Worm (Caenorhabditis elegans) whole organism, L1 larva: ENCODE data around the gene Y54G11A.7.

Source experiments
- C16A3.4 ChIP-seq: fragments of 150-350 bp; optimal IDR thresholded peaks from 2 replicates; lab custom pipeline; 2014; ENCODE audit warnings: missing biosample characterization, missing genetic modification characterization
- F16B12.6 ChIP-seq: fragments of 150-350 bp; optimal IDR thresholded peaks from 2 replicates; lab custom pipeline; 2014; ENCODE audit warnings: missing biosample characterization, missing genetic modification characterization
- aha-1 ChIP-seq: fragments of 150-350 bp; optimal IDR thresholded peaks from 2 replicates; lab custom pipeline; 2014; ENCODE audit warnings: missing biosample characterization, missing genetic modification characterization
- aly-2 ChIP-seq: fragments of 150-350 bp; optimal IDR thresholded peaks from 2 replicates; lab custom pipeline; 2014; ENCODE audit warnings: missing biosample characterization, missing genetic modification characterization
- blmp-1 ChIP-seq: fragments of 150-350 bp; optimal IDR thresholded peaks from 2 replicates; lab custom pipeline; 2014; ENCODE audit warnings: missing biosample characterization, missing genetic modification characterization
- ceh-63 ChIP-seq: fragments of 200-800 bp; sonication (Bioruptor generic); optimal IDR thresholded peaks from 2 replicates; lab custom pipeline; 2018; ENCODE audit warnings: mild to moderate bottlenecking, missing genetic modification characterization, missing compliant biosample characterization
- ceh-8 ChIP-seq: fragments of 200-800 bp; sonication (Bioruptor generic); optimal IDR thresholded peaks from 2 replicates; lab custom pipeline; 2018; ENCODE audit warnings: mild to moderate bottlenecking, missing genetic modification characterization, moderate library complexity, missing compliant biosample characterization
- ceh-90 ChIP-seq: sonication (generic microtip); optimal IDR thresholded peaks from 2 replicates; lab custom pipeline; 2016; ENCODE audit warnings: missing genetic modification characterization, missing compliant biosample characterization
- dpl-1 ChIP-seq, 3 experiments: fragments of 150-350 bp in 2 of 3; sonication (generic microtip) in 1 of 3; optimal IDR thresholded peaks; 2 replicates each; lab custom pipeline; 2014 to 2017; ENCODE audit warnings: missing biosample characterization in 3 of 3, missing genetic modification characterization in 3 of 3, missing genetic modification reagents in 3 of 3
- dsc-1 ChIP-seq: sonication (generic microtip); optimal IDR thresholded peaks from 2 replicates; lab custom pipeline; 2016; ENCODE audit warnings: mild to moderate bottlenecking, missing genetic modification characterization, missing compliant biosample characterization
- efl-1 ChIP-seq, 4 experiments: fragments of 150-350 bp; optimal IDR thresholded peaks in 3 of 4; peaks in 1 of 4; 1 replicate in 1 of 4; 2 replicates in 3 of 4; lab custom pipeline; 2014; ENCODE audit warnings: missing biosample characterization in 2 of 4, missing genetic modification characterization in 2 of 4, missing genetic modification reagents in 2 of 4
- egl-13 ChIP-seq: sonication (generic microtip); optimal IDR thresholded peaks from 2 replicates; lab custom pipeline; 2016; ENCODE audit warnings: missing genotype, missing genetic modification reagents, missing genetic modification characterization, missing compliant biosample characterization
- egl-27 ChIP-seq, 2 experiments: fragments of 150-350 bp in 1 of 2; sonication (generic microtip); optimal IDR thresholded peaks; 3 replicates each; lab custom pipeline; 2017 to 2018; ENCODE audit warnings: missing biosample characterization in 2 of 2, missing genetic modification characterization in 2 of 2, missing genetic modification reagents in 2 of 2
- elt-3 ChIP-seq, 6 experiments: fragments of 150-350 bp in 1 of 6; sonication (generic microtip); optimal IDR thresholded peaks; 2 replicates each; lab custom pipeline; 2017 to 2018; ENCODE audit warnings: missing biosample characterization in 6 of 6, missing genetic modification characterization in 6 of 6, inconsistent platforms in 1 of 6
- fkh-4 ChIP-seq: sonication (generic microtip); optimal IDR thresholded peaks from 2 replicates; lab custom pipeline; 2016; ENCODE audit warnings: missing compliant biosample characterization, missing genetic modification characterization, borderline replicate concordance
- grh-1 ChIP-seq: fragments of 200-800 bp; sonication (Bioruptor generic); IDR thresholded peaks from 2 replicates; pipeline ENCODE4 v1.3.6; 2022; ENCODE audit warnings: missing genetic modification reagents, missing genetic modification characterization, missing compliant biosample characterization
- hlh-17 ChIP-seq: fragments of 200-800 bp; sonication (Bioruptor generic); optimal IDR thresholded peaks from 2 replicates; lab custom pipeline; 2018; ENCODE audit warnings: missing genetic modification characterization, mild to moderate bottlenecking, missing compliant biosample characterization, moderate library complexity, borderline replicate concordance
- hpl-2 ChIP-seq: fragments of 150-350 bp; optimal IDR thresholded peaks from 2 replicates; lab custom pipeline; 2014; ENCODE audit warnings: missing biosample characterization, missing genetic modification reagents, missing genetic modification characterization
- irx-1 ChIP-seq: sonication (generic microtip); optimal IDR thresholded peaks from 2 replicates; lab custom pipeline; 2016; ENCODE audit warnings: missing genetic modification characterization, missing compliant biosample characterization
- lin-14 ChIP-seq: fragments of 200-800 bp; sonication (Bioruptor generic); optimal IDR thresholded peaks from 2 replicates; lab custom pipeline; 2018; ENCODE audit warnings: mild to moderate bottlenecking, missing genetic modification characterization, moderate library complexity, missing compliant biosample characterization
- lin-15B ChIP-seq: fragments of 150-350 bp; sonication (generic microtip); optimal IDR thresholded peaks from 3 replicates; lab custom pipeline; 2014; ENCODE audit warnings: missing biosample characterization, missing genetic modification characterization
- lir-3 ChIP-seq: sonication (generic microtip); optimal IDR thresholded peaks from 2 replicates; lab custom pipeline; 2016; ENCODE audit warnings: mild to moderate bottlenecking, missing genetic modification characterization, moderate library complexity, missing compliant biosample characterization; ENCODE audit not compliant: poor library complexity
- mef-2 ChIP-seq: fragments of 150-350 bp; optimal IDR thresholded peaks from 2 replicates; lab custom pipeline; 2014; ENCODE audit warnings: missing biosample characterization, missing genetic modification characterization
- nhr-11 ChIP-seq: fragments of 150-350 bp; optimal IDR thresholded peaks from 2 replicates; lab custom pipeline; 2014; ENCODE audit warnings: missing biosample characterization, missing genetic modification characterization
- nhr-20 ChIP-seq: sonication (generic microtip); optimal IDR thresholded peaks from 2 replicates; lab custom pipeline; 2016; ENCODE audit warnings: mild to moderate bottlenecking, missing genetic modification characterization, missing compliant biosample characterization
- nhr-237 ChIP-seq: fragments of 150-350 bp; optimal IDR thresholded peaks from 2 replicates; lab custom pipeline; 2014; ENCODE audit warnings: missing biosample characterization, missing genetic modification characterization
- nhr-47 ChIP-seq: sonication (generic microtip); optimal IDR thresholded peaks from 2 replicates; lab custom pipeline; 2016; ENCODE audit warnings: mild to moderate bottlenecking, missing genetic modification characterization, moderate library complexity, missing compliant biosample characterization
- nhr-77 ChIP-seq: fragments of 150-350 bp; optimal IDR thresholded peaks from 2 replicates; lab custom pipeline; 2014; ENCODE audit warnings: missing biosample characterization, missing genetic modification characterization
- nhr-90 ChIP-seq: sonication (generic microtip); optimal IDR thresholded peaks from 2 replicates; lab custom pipeline; 2016; ENCODE audit warnings: mild to moderate bottlenecking, missing genetic modification characterization, missing compliant biosample characterization; ENCODE audit not compliant: poor library complexity
- pax-3 ChIP-seq: fragments of 200-800 bp; sonication (Bioruptor generic); optimal IDR thresholded peaks from 2 replicates; lab custom pipeline; 2018; ENCODE audit warnings: mild to moderate bottlenecking, missing genetic modification characterization, moderate library complexity, missing compliant biosample characterization
- pqm-1 ChIP-seq: sonication (generic microtip); optimal IDR thresholded peaks from 3 replicates; lab custom pipeline; 2017; ENCODE audit warnings: missing biosample characterization, missing genetic modification characterization
- sup-37 ChIP-seq: fragments of 200-800 bp; sonication (Bioruptor generic); optimal IDR thresholded peaks from 2 replicates; lab custom pipeline; 2018; ENCODE audit warnings: mild to moderate bottlenecking, missing genetic modification characterization, missing compliant biosample characterization
- swsn-7 ChIP-seq: sonication (generic microtip); optimal IDR thresholded peaks from 2 replicates; lab custom pipeline; 2016; ENCODE audit warnings: missing genetic modification characterization, missing compliant biosample characterization
- tbx-2 ChIP-seq: sonication (generic microtip); optimal IDR thresholded peaks from 2 replicates; lab custom pipeline; 2016; ENCODE audit warnings: missing genetic modification characterization, missing compliant biosample characterization
- tlp-1 ChIP-seq: fragments of 150-350 bp; optimal IDR thresholded peaks from 2 replicates; lab custom pipeline; 2014; ENCODE audit warnings: missing biosample characterization, missing genetic modification characterization
- unc-86 ChIP-seq: sonication (generic microtip); optimal IDR thresholded peaks from 2 replicates; lab custom pipeline; 2016; ENCODE audit warnings: missing genetic modification characterization, missing compliant biosample characterization
- unc-98 ChIP-seq: fragments of 200-800 bp; sonication (Bioruptor generic); IDR thresholded peaks from 2 replicates; pipeline ENCODE4 v1.3.6; 2022; ENCODE audit warnings: missing genetic modification characterization, missing compliant biosample characterization
- vab-15 ChIP-seq: sonication (generic microtip); optimal IDR thresholded peaks from 2 replicates; lab custom pipeline; 2017; ENCODE audit warnings: missing genotype, mild to moderate bottlenecking, missing genetic modification characterization, missing compliant biosample characterization
- zag-1 ChIP-seq: fragments of 150-350 bp; optimal IDR thresholded peaks from 2 replicates; lab custom pipeline; 2014; ENCODE audit warnings: missing biosample characterization, missing genetic modification characterization

Y54G11A.7 gene

ce11 chrII:14311537-14311936 lies 14.4 kb downstream of the Y54G11A.7 start:
- TF ChIP-seq unc-98 (GFP tag; lab: Robert Waterston, UW) (no peak), blmp-1 (tag; lab: Kevin White, UChicago) (peak; percentile 25)
- TF ChIP-seq, all 84 proteins: peak for 1

DNA sequence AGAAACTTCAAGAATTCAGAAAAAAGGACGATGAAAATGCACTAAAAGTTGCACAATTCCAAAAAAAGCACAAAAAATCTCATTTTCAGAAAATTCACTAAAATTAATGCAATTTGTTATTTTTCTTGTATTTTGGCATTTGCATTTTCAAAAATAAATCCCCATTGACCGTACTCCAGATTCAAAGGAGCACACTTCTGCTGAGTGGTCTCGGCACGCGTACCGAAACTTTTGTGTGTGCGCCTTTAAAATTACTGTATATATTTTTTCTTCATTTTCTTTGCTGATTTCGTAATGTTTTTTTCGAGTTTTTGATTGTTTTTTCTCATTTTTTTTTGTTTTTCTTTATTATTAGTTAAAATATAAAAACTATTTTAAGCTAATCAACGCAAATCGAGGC lies 15.1 kb downstream of the Y54G11A.7 start:
- no peak for TF ChIP-seq aly-2 (tag; lab: Kevin White, UChicago)
- TF ChIP-seq efl-1 (optimal IDR thresholded peaks at IDR 0.05; lab: Kevin White, UChicago) = no peak
- peak in 1 of 2 experiments; percentile 44 for TF ChIP-seq efl-1 (GFP tag; optimal IDR thresholded peaks at IDR 0.05 in 1 of 2; lab: Kevin White, UChicago)

ce11 chrII:14318027-14318426 lies 20.9 kb downstream of the Y54G11A.7 start, which contains the start of gene Y54G11A.14:
TSS of gene Y54G11A.14 (plus strand) at chrII:14318158.
- no peak for TF ChIP-seq lin-14 (GFP tag; lab: Kevin White, UChicago)
- TF ChIP-seq aly-2 (tag; lab: Kevin White, UChicago) = no peak
- TF ChIP-seq elt-3 (tag; optimal IDR thresholded peaks at IDR 0.05; lab: Kevin White, UChicago) = no peak
- TF ChIP-seq ceh-90 (tag; lab: Kevin White, UChicago) = no peak
- TF ChIP-seq nhr-77 (tag; lab: Kevin White, UChicago) = no peak
- TF ChIP-seq egl-27 (tag; optimal IDR thresholded peaks at IDR 0.05; lab: Kevin White, UChicago) = no peak
- no peak for TF ChIP-seq egl-13 (tag; lab: Kevin White, UChicago)
- no peak for TF ChIP-seq unc-86 (tag; lab: Kevin White, UChicago)
- TF ChIP-seq lin-15B = no peak
- TF ChIP-seq nhr-47 (tag; lab: Kevin White, UChicago) = no peak
- no peak for TF ChIP-seq nhr-20 (tag; lab: Kevin White, UChicago)
- TF ChIP-seq mef-2 (tag; lab: Kevin White, UChicago) = no peak
- no peak for TF ChIP-seq grh-1
- TF ChIP-seq sup-37 (GFP tag; lab: Kevin White, UChicago) = no peak
- TF ChIP-seq pax-3 (tag; lab: Kevin White, UChicago) = no peak
- TF ChIP-seq nhr-237 (tag; lab: Kevin White, UChicago) = no peak
- no peak for TF ChIP-seq tlp-1 (tag; lab: Kevin White, UChicago)
- no peak for TF ChIP-seq tbx-2 (tag; lab: Kevin White, UChicago)
- no peak for TF ChIP-seq irx-1 (tag; lab: Kevin White, UChicago)
- no peak for TF ChIP-seq pqm-1 (tag; lab: Kevin White, UChicago)

- TF ChIP-seq ceh-8 (GFP tag; lab: Kevin White, UChicago) (peak; percentile 48), vab-15 (tag; lab: Kevin White, UChicago) (no peak)
Measured at ce11 chrII:14319227-14319626, 22.1 kb downstream of the Y54G11A.7 start.

DNA sequence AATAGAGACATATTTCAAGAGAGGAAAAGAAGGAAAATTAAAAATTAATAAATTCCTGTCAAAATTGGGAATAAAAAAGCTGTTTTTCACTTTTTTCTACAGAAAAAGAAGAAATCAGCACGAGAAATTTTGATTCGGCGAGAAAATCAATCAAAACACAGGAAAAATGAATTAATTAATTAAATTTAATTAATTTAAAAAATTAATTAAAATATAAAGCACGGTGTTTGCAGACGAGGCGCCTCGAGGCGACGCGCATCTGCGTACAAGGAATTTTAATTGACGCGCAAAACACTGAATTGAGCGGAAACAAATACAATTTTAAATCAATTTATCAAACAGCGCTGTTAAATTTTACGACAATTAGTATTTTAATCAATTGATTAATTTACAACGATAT lies 24.1 kb downstream of the Y54G11A.7 start:
- TF ChIP-seq swsn-7 (no peak), dpl-1 (GFP tag; optimal IDR thresholded peaks at IDR 0.05; lab: Kevin White, UChicago) (peak in 1 of 3 experiments; percentile 22), zag-1 (tag; lab: Kevin White, UChicago) (no peak), lir-3 (tag; lab: Kevin White, UChicago) (no peak), sup-37 (GFP tag; lab: Kevin White, UChicago) (no peak), fkh-4 (tag; lab: Kevin White, UChicago) (no peak), nhr-90 (tag; lab: Kevin White, UChicago) (no peak), F16B12.6 (tag; lab: Kevin White, UChicago) (peak; percentile 16), C16A3.4 (tag; lab: Kevin White, UChicago) (no peak), efl-1 (optimal IDR thresholded peaks at IDR 0.05; lab: Kevin White, UChicago) (peak in 1 of 2 experiments; percentile 18), efl-1 (GFP tag; optimal IDR thresholded peaks at IDR 0.05 in 1 of 2; lab: Kevin White, UChicago) (peak in 1 of 2 experiments; percentile 18), aha-1 (tag; lab: Kevin White, UChicago) (no peak), hlh-17 (GFP tag; lab: Kevin White, UChicago) (no peak), lin-15B (no peak), ceh-63 (no peak), nhr-11 (no peak), hpl-2 (no peak), ceh-8 (GFP tag; lab: Kevin White, UChicago) (peak; percentile 36), dsc-1 (tag; lab: Kevin White, UChicago) (no peak)
